Worm (Caenorhabditis elegans) whole organism, L4/young adult: Measurements from ENCODE around the gene nhr-53.
"Not testable (repeated sequence)": the region's sequence is repeated elsewhere in the genome, so short reads cannot be mapped to it uniquely, and the experiment has no call there.

Source experiments
- W03F9.2 ChIP-seq: fragments of 150-350 bp; optimal IDR thresholded peaks from 2 replicates; lab custom pipeline; 2014; ENCODE audit warnings: missing biosample characterization, missing genetic modification characterization
- dao-5 ChIP-seq: sonication (generic microtip); optimal IDR thresholded peaks from 2 replicates; lab custom pipeline; 2016; ENCODE audit warnings: missing genotype, missing genetic modification characterization, moderate library complexity, missing compliant biosample characterization

DNA sequence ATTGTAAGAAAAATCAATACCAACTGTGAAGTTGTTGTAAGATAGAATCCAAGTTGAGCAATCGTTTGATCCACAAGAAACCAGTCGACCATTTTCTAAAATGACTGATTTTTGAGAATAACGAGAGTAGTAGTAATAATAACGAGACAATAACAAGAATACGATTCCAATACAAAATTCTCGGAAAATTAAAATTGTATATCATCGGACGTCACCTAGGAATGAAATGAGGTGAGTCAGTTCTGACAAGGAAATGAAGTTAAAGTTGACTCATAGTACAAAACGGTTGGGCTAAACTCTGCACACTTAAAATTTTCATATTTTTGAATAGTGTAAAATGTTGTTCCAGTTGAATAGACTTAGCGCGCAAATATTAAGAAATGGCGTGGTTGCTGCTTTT, 42.2 kb upstream of the nhr-53 start, which contains the start of gene str-19:
- TF ChIP-seq W03F9.2, dao-5 (tag; lab: Kevin White, UChicago): not testable (repeated sequence)
